Fruit fly (Drosophila melanogaster): ENCODE data around the gene CG3515.
A peak's percentile ranks its signal among the peaks of the same experiment; 100 is the strongest.

Gene CG3515

dm6 chr2L:2576565-2577360, 24.1 kb upstream of the CG3515 start, which contains the start of gene insv:
insv (minus strand) TSS chr2L:2576997.
- TF ChIP-seq CG15710 (tag; optimal IDR thresholded peaks at IDR 0.05) (peak; percentile 3), CG8301 (tag; optimal IDR thresholded peaks at IDR 0.05) (no peak), CG14655 (GFP tag; optimal IDR thresholded peaks at IDR 0.05) (no peak)

dm6 chr2L:2574717-2575273, 22.2 kb upstream of the CG3515 start, which contains the start of the genes Rad1 and Sws1:
Rad1 (minus strand) TSS chr2L:2575052.
Sws1 (minus strand) TSS chr2L:2575052.
- TF ChIP-seq CG8159 (tag; optimal IDR thresholded peaks at IDR 0.05) (no peak), Snoo (tag; optimal IDR thresholded peaks at IDR 0.05) (no peak), CG32121 (GFP tag; IDR thresholded peaks at IDR 0.05) (no peak), CG15710 (tag; optimal IDR thresholded peaks at IDR 0.05) (no peak), CG9948 (tag; optimal IDR thresholded peaks at IDR 0.05) (no peak), gl (tag; optimal IDR thresholded peaks at IDR 0.05) (no peak), rn (GFP tag; IDR thresholded peaks at IDR 0.05) (no peak), CG13204 (GFP tag; optimal IDR thresholded peaks at IDR 0.05) (no peak), CG34367 (tag; optimal IDR thresholded peaks at IDR 0.05) (no peak), fd96Ca (GFP tag; IDR thresholded peaks at IDR 0.05) (no peak), Pif1B (GFP tag; optimal IDR thresholded peaks at IDR 0.05) (no peak), CG14655 (GFP tag; optimal IDR thresholded peaks at IDR 0.05) (no peak), Pif1A (GFP tag; optimal IDR thresholded peaks at IDR 0.05) (no peak), CG8301 (tag; optimal IDR thresholded peaks at IDR 0.05) (no peak), CG4496 (GFP tag; IDR thresholded peaks at IDR 0.05) (no peak)

dm6 chr2L:2572937-2573336, 20.3 kb upstream of the CG3515 start, which contains the start of gene Cyp309a2:
Cyp309a2 (minus strand) TSS chr2L:2573037.
- TF ChIP-seq fd96Ca (GFP tag; IDR thresholded peaks at IDR 0.05) (no peak), Pif1A (GFP tag; optimal IDR thresholded peaks at IDR 0.05) (no peak), CG17806 (tag; optimal IDR thresholded peaks at IDR 0.05) (no peak), CG34367 (tag; optimal IDR thresholded peaks at IDR 0.05) (no peak)

DNA sequence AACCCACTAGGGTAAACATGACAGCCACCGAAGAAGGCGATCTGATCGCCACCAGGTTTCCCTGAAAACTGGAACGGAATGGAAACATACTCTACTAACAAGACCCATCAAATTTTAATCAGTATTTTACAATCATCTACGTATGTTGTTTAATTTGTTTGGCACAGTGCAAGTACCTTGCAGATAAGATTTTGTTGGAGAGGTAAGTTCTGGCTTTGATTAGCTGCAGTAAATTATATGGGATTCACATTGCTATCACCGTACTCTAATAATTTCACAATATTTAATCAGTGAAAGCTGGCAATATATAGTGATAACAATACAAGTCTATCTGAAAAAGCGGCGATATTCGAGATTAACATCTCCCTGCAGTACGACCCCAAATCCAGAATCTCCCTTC, 12.1 kb upstream of the CG3515 start, which contains the start of gene Cyp309a1:
Gene Cyp309a1, minus strand, starts transcription at position 73 of the 400 bp plus-strand sequence.
- TF ChIP-seq CG4496 (GFP tag; IDR thresholded peaks at IDR 0.05) = no peak
- no peak for TF ChIP-seq CG8301 (tag; optimal IDR thresholded peaks at IDR 0.05)
- TF ChIP-seq CG32121 (GFP tag; IDR thresholded peaks at IDR 0.05) = no peak
- TF ChIP-seq Pif1B (GFP tag; optimal IDR thresholded peaks at IDR 0.05) = no peak
- TF ChIP-seq CG10348 (GFP tag; IDR thresholded peaks at IDR 0.05) = no peak
- TF ChIP-seq CG13204 (GFP tag; optimal IDR thresholded peaks at IDR 0.05) = no peak
- no peak for TF ChIP-seq CG8159 (tag; optimal IDR thresholded peaks at IDR 0.05)
- TF ChIP-seq fd96Ca (GFP tag; IDR thresholded peaks at IDR 0.05) = no peak
- TF ChIP-seq Pif1A (GFP tag; optimal IDR thresholded peaks at IDR 0.05) = no peak
- no peak for TF ChIP-seq CG34367 (tag; optimal IDR thresholded peaks at IDR 0.05)
- TF ChIP-seq CG15710 (tag; optimal IDR thresholded peaks at IDR 0.05) = no peak

DNA sequence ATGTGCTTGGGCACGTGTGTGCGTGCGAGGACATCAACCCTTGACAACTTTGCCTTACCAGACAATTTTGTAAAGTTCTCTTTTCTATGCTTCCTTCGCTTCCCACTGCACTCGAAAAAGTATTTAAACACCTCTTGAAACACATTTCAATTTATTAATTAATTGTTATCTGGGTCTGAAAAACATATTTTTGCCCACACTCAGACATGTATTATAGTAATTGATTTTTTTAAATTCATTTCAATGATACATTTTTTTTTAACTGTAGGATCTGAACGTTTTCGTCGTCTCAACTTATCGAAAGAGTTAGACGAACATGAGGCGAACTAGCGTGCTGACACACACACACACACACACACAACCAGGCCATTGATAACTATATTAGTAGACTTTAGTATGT, 10.1 kb downstream of the CG3515 start:
- TF ChIP-seq CG14655 (GFP tag; optimal IDR thresholded peaks at IDR 0.05) (peak; percentile 15), CG8301 (tag; optimal IDR thresholded peaks at IDR 0.05) (peak; percentile 4), Ets98B (GFP tag; IDR thresholded peaks at IDR 0.05) (no peak), CG12605 (GFP tag; IDR thresholded peaks at IDR 0.05) (no peak), Pif1A (GFP tag; optimal IDR thresholded peaks at IDR 0.05) (no peak)

- TF ChIP-seq EcR (GFP tag; optimal IDR thresholded peaks at IDR 0.05) (no peak), CG32121 (GFP tag; IDR thresholded peaks at IDR 0.05) (no peak), Pif1A (GFP tag; optimal IDR thresholded peaks at IDR 0.05) (no peak), CG14655 (GFP tag; optimal IDR thresholded peaks at IDR 0.05) (peak; percentile 24), CG12605 (GFP tag; IDR thresholded peaks at IDR 0.05) (no peak), CG8159 (tag; optimal IDR thresholded peaks at IDR 0.05) (peak; percentile 16)
These were observed 24.5 kb downstream of the CG3515 start for dm6 chr2L:2528097-2528496.

- TF ChIP-seq CG10348 (GFP tag; IDR thresholded peaks at IDR 0.05) = no peak
- TF ChIP-seq CG13204 (GFP tag; optimal IDR thresholded peaks at IDR 0.05) = no peak
- TF ChIP-seq Pif1B (GFP tag; optimal IDR thresholded peaks at IDR 0.05) = no peak
These were observed 34.7 kb downstream of the CG3515 start, which contains the start of gene CG3528 for dm6 chr2L:2517937-2518336. CG3528 (minus strand) TSS chr2L:2518037.

DNA sequence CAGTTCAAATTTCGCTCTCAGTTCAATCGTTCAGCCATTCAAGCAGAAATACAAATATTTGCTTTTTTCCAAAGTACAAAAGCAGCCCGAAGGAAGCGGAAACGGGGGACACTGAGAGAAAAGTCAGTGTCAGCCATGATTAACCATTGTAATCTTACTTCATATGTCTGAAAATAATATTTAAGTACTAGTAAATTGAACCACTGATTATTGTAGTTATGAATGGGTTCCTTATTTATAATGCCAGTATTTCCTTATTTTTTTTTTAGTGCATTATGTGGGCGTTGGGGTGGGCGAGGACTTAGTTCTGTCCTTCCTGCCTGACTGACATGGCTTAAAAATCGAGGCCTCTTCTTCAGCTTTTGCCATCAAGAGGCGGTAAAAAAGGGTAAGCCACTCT, 50.8 kb downstream of the CG3515 start:
- TF ChIP-seq CG4496 (GFP tag; IDR thresholded peaks at IDR 0.05) (no peak), Ets98B (GFP tag; IDR thresholded peaks at IDR 0.05) (no peak), CG15710 (tag; optimal IDR thresholded peaks at IDR 0.05) (no peak)
